Fruit fly (Drosophila melanogaster): Measurements from ENCODE around the gene eIF3i.

DNA sequence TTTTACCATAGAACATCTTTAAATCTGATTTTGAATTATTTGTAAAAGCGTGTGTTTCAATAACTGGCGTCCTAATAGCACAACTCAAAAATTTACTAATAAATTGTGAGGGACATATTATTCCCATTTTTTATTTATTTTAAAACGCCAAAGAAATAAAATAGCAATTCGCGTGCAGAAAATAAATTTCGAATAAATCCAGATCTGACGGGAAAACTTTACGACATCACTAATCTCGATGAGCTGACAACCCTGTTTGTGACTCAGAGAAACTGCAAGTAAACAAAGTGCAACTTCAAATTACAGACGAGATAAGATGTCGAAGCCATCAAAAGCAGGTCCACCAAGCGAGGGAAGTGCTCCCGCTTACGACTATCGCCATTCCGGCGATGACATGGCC lies 2.2 kb downstream of the eIF3i start, which contains the start of gene CG34125:
- TF ChIP-seq CG9948 (tag; optimal IDR thresholded peaks at IDR 0.05) (no peak), EcR (GFP tag; optimal IDR thresholded peaks at IDR 0.05) (no peak)
